Worm (Caenorhabditis elegans): Measurements from ENCODE around the gene marg-1.

- no peak for TF ChIP-seq fos-1 (tag; optimal IDR thresholded peaks at IDR 0.05)
- no peak for TF ChIP-seq nhr-77 (tag; optimal IDR thresholded peaks at IDR 0.05)
Measured at ce11 chrX:3742223-3742622, 38.7 kb downstream of the marg-1 start, which contains the start of gene fkh-2.
